Fruit fly (Drosophila melanogaster): ENCODE measurements around the gene sloth1.

The sloth1 gene

dm6 chrX:7011063-7011743 lies at the start of gene sloth1, which contains the start of the genes cm and sloth2:
TSS of gene sloth1 (plus strand) at chrX:7011357.
TSS of gene cm (minus strand) at chrX:7011145.
TSS of gene sloth2 (plus strand) at chrX:7011357.
- TF ChIP-seq Crg-1 (GFP tag; optimal IDR thresholded peaks at IDR 0.05) (peak; percentile 91), CG11617 (GFP tag; optimal IDR thresholded peaks at IDR 0.05) (peak; percentile 87), CG1620 (GFP tag; optimal IDR thresholded peaks at IDR 0.05) (peak; percentile 93), CG33017 (tag; optimal IDR thresholded peaks at IDR 0.05) (peak; percentile 77), Mnt (GFP tag; optimal IDR thresholded peaks at IDR 0.05) (peak; percentile 89), ovo (GFP tag; optimal IDR thresholded peaks at IDR 0.05) (peak; percentile 82), CG7045 (GFP tag; optimal IDR thresholded peaks at IDR 0.05) (peak; percentile 59), Clk (GFP tag; optimal IDR thresholded peaks at IDR 0.05) (no peak), bab1 (GFP tag; optimal IDR thresholded peaks at IDR 0.05) (peak; percentile 96), cic (GFP tag; optimal IDR thresholded peaks at IDR 0.05) (peak; percentile 11), kay (GFP tag; ENCODE audit: borderline replicate concordance) (peak; percentile 74), CG7101 (tag; optimal IDR thresholded peaks at IDR 0.05) (peak; percentile 94), CG5204 (GFP tag; optimal IDR thresholded peaks at IDR 0.05) (peak; percentile 78), toe (GFP tag; optimal IDR thresholded peaks at IDR 0.05) (peak; percentile 79), CG14711 (tag; optimal IDR thresholded peaks at IDR 0.05) (peak; percentile 87), Hr96 (GFP tag; optimal IDR thresholded peaks at IDR 0.05) (peak; percentile 90), tj (GFP tag; optimal IDR thresholded peaks at IDR 0.05) (peak; percentile 76), cnc (optimal IDR thresholded peaks at IDR 0.05) (no peak), pad (GFP tag; optimal IDR thresholded peaks at IDR 0.05) (peak; percentile 77), CG12768 (GFP tag; optimal IDR thresholded peaks at IDR 0.05) (peak; percentile 48)

- TF ChIP-seq CG7101 (tag; optimal IDR thresholded peaks at IDR 0.05) (peak; percentile 37), Mnt (GFP tag; optimal IDR thresholded peaks at IDR 0.05) (peak; percentile 77), bab1 (GFP tag; optimal IDR thresholded peaks at IDR 0.05) (peak; percentile 20), CG14711 (tag; optimal IDR thresholded peaks at IDR 0.05) (no peak), CG1620 (GFP tag; optimal IDR thresholded peaks at IDR 0.05) (peak; percentile 0), tj (GFP tag; optimal IDR thresholded peaks at IDR 0.05) (no peak)
These were observed 42.6 kb upstream of the sloth1 start, which contains the start of gene Setd3 for dm6 chrX:6968564-6968963. TSS of gene Setd3 (minus strand) at chrX:6968750.

dm6 chrX:6969364-6970137 lies 41.6 kb upstream of the sloth1 start, which contains the start of gene CG4586:
TSS of gene CG4586 (plus strand) at chrX:6969918.
- TF ChIP-seq tj (GFP tag; optimal IDR thresholded peaks at IDR 0.05) = peak; percentile 59
- TF ChIP-seq pad (GFP tag; optimal IDR thresholded peaks at IDR 0.05) = peak; percentile 58
- peak; percentile 89 for TF ChIP-seq CG7101 (tag; optimal IDR thresholded peaks at IDR 0.05)
- peak; percentile 63 for TF ChIP-seq Hr96 (GFP tag; optimal IDR thresholded peaks at IDR 0.05)
- TF ChIP-seq CG14711 (tag; optimal IDR thresholded peaks at IDR 0.05) = peak; percentile 84
- peak; percentile 63 for TF ChIP-seq CG7045 (GFP tag; optimal IDR thresholded peaks at IDR 0.05)
- TF ChIP-seq Clk (GFP tag; optimal IDR thresholded peaks at IDR 0.05) = no peak
- TF ChIP-seq Mnt (GFP tag; optimal IDR thresholded peaks at IDR 0.05) = peak; percentile 70
- TF ChIP-seq ovo (GFP tag; optimal IDR thresholded peaks at IDR 0.05) = no peak
- peak; percentile 76 for TF ChIP-seq CG1620 (GFP tag; optimal IDR thresholded peaks at IDR 0.05)
- peak; percentile 78 for TF ChIP-seq CG11617 (GFP tag; optimal IDR thresholded peaks at IDR 0.05)
- TF ChIP-seq kay (GFP tag; ENCODE audit: borderline replicate concordance) = no peak
- TF ChIP-seq toe (GFP tag; optimal IDR thresholded peaks at IDR 0.05) = peak; percentile 34
- peak; percentile 75 for TF ChIP-seq Crg-1 (GFP tag; optimal IDR thresholded peaks at IDR 0.05)
- peak; percentile 53 for TF ChIP-seq CG12768 (GFP tag; optimal IDR thresholded peaks at IDR 0.05)
- TF ChIP-seq CG5204 (GFP tag; optimal IDR thresholded peaks at IDR 0.05) = peak; percentile 71
- peak; percentile 83 for TF ChIP-seq CG33017 (tag; optimal IDR thresholded peaks at IDR 0.05)
- TF ChIP-seq cnc (optimal IDR thresholded peaks at IDR 0.05) = no peak
- no peak for TF ChIP-seq cic (GFP tag; optimal IDR thresholded peaks at IDR 0.05)
- peak; percentile 97 for TF ChIP-seq bab1 (GFP tag; optimal IDR thresholded peaks at IDR 0.05)

DNA sequence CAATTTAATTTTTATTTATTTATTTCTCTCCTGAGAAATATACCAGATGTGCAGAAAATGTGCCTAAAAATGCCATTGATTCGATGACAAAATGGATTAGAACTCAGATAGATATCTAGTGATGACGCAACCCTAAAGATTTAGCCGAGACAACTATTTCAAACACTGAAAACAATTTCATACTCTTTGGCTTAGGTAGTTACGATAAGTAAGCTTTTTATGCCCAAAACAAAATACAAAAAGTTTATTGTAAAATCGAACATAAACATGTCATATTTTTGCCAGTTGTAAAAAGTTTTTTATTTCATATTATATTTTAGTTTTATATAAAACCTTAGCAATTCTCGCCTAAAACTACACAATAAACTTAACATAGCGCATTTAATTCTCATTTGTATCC lies 37.8 kb upstream of the sloth1 start, which contains the start of gene CG3040:
TSS of gene CG3040 (minus strand) at position 54 of the 400 bp plus-strand sequence.
- no peak for TF ChIP-seq CG33017 (tag; optimal IDR thresholded peaks at IDR 0.05)
- TF ChIP-seq Mnt (GFP tag; optimal IDR thresholded peaks at IDR 0.05) = no peak
- TF ChIP-seq CG14711 (tag; optimal IDR thresholded peaks at IDR 0.05) = peak; percentile 53
- TF ChIP-seq Clk (GFP tag; optimal IDR thresholded peaks at IDR 0.05) = no peak
- TF ChIP-seq cnc (optimal IDR thresholded peaks at IDR 0.05) = no peak
- TF ChIP-seq CG7101 (tag; optimal IDR thresholded peaks at IDR 0.05) = peak; percentile 29
- TF ChIP-seq ovo (GFP tag; optimal IDR thresholded peaks at IDR 0.05) = no peak
- TF ChIP-seq kay (GFP tag; ENCODE audit: borderline replicate concordance) = peak; percentile 3
- no peak for TF ChIP-seq cic (GFP tag; optimal IDR thresholded peaks at IDR 0.05)
- TF ChIP-seq CG5204 (GFP tag; optimal IDR thresholded peaks at IDR 0.05) = no peak
- TF ChIP-seq CG1620 (GFP tag; optimal IDR thresholded peaks at IDR 0.05) = peak; percentile 33
- no peak for TF ChIP-seq CG7045 (GFP tag; optimal IDR thresholded peaks at IDR 0.05)
- no peak for TF ChIP-seq Hr96 (GFP tag; optimal IDR thresholded peaks at IDR 0.05)
- TF ChIP-seq Crg-1 (GFP tag; optimal IDR thresholded peaks at IDR 0.05) = no peak
- TF ChIP-seq bab1 (GFP tag; optimal IDR thresholded peaks at IDR 0.05) = peak; percentile 69
- TF ChIP-seq pad (GFP tag; optimal IDR thresholded peaks at IDR 0.05) = no peak
- no peak for TF ChIP-seq tj (GFP tag; optimal IDR thresholded peaks at IDR 0.05)
- no peak for TF ChIP-seq CG11617 (GFP tag; optimal IDR thresholded peaks at IDR 0.05)
- TF ChIP-seq toe (GFP tag; optimal IDR thresholded peaks at IDR 0.05) = no peak

- TF ChIP-seq Crg-1 (GFP tag; optimal IDR thresholded peaks at IDR 0.05) = no peak
These were observed 36.9 kb upstream of the sloth1 start for dm6 chrX:6974221-6974620.

Data from whole organism, adult.